Worm (Caenorhabditis elegans) whole organism, mixed stage, embryonic: ENCODE results near the gene Y54G2A.37.

Source experiments
- ces-1 ChIP-seq: fragments of 150-350 bp; optimal IDR thresholded peaks from 2 replicates; lab custom pipeline; 2014; ENCODE audit warnings: missing biosample characterization, missing genetic modification reagents, missing genetic modification characterization
- elt-3 ChIP-seq: fragments of 150-350 bp; optimal IDR thresholded peaks from 2 replicates; lab custom pipeline; 2014; ENCODE audit warnings: missing biosample characterization, missing genetic modification characterization
- mep-1 ChIP-seq: fragments of 150-350 bp; optimal IDR thresholded peaks from 2 replicates; lab custom pipeline; 2017; ENCODE audit warnings: missing biosample characterization, missing genetic modification reagents, missing genetic modification characterization, inconsistent platforms
- nhr-2 ChIP-seq: fragments of 150-350 bp; optimal IDR thresholded peaks from 2 replicates; lab custom pipeline; 2014; ENCODE audit warnings: missing biosample characterization, missing genetic modification characterization
- nhr-28 ChIP-seq: fragments of 150-350 bp; optimal IDR thresholded peaks from 2 replicates; lab custom pipeline; 2014; ENCODE audit warnings: missing biosample characterization, missing genetic modification characterization
- snpc-4 ChIP-seq: fragments of 150-350 bp; optimal IDR thresholded peaks from 2 replicates; lab custom pipeline; 2014; ENCODE audit warnings: missing biosample characterization, missing genetic modification characterization
- unc-62 ChIP-seq: fragments of 150-350 bp; optimal IDR thresholded peaks from 2 replicates; lab custom pipeline; 2014; ENCODE audit warnings: missing biosample characterization, missing genetic modification reagents, missing genetic modification characterization

DNA sequence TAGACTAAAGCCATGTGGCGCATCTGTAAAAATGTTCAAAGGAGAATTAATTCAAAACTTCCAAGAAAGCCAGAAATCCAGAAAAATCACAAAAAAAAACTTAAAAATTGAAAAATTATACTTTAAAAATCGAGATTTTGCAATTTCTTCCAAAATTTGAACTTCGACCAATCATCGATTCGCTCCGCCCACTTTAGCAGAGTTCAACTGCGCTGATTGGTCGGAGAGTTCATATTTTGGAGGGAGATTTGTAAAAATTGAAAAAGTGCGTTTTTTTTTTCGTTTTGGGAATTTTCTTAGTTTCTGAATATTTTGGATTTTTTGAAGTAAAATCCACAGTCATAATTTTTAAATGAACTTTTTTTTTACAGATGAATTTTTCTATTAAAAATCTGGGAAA is 26.6 kb upstream of the Y54G2A.37 start:
- no peak for TF ChIP-seq nhr-2
- no peak for TF ChIP-seq ces-1
- no peak for TF ChIP-seq mep-1
- no peak for TF ChIP-seq elt-3
- no peak for TF ChIP-seq nhr-28 (tag; lab: Kevin White, UChicago)
- TF ChIP-seq unc-62 (GFP tag; lab: Kevin White, UChicago): no peak
- TF ChIP-seq snpc-4: no peak
